Fruit fly (Drosophila melanogaster) whole organism, embryonic: Measurements from ENCODE around the gene HisCl1.

Source experiments
- Adf1 ChIP-seq: fragments of 200-800 bp; sonication (Bioruptor generic); IDR thresholded peaks from 2 replicates; pipeline ENCODE4 v1.3.6; 2022; ENCODE audit warnings: missing biosample characterization, missing genetic modification characterization
- Aef1 ChIP-seq: fragments of 200-800 bp; sonication (Bioruptor generic); IDR thresholded peaks from 3 replicates; pipeline ENCODE4 v1.3.6; 2022; ENCODE audit warnings: missing biosample characterization, missing genetic modification characterization
- Asciz ChIP-seq: fragments of 200-800 bp; sonication (Bioruptor generic); optimal IDR thresholded peaks from 2 replicates; lab custom pipeline; 2017; ENCODE audit warnings: missing biosample characterization, mild to moderate bottlenecking, missing genetic modification characterization, missing genetic modification reagents
- BtbVII ChIP-seq: fragments of 200-800 bp; sonication (Bioruptor generic); optimal IDR thresholded peaks from 3 replicates; lab custom pipeline; 2017; ENCODE audit warnings: missing biosample characterization, mild to moderate bottlenecking, missing genetic modification characterization
- C15 ChIP-seq: fragments of 200-800 bp; sonication (Bioruptor generic); IDR thresholded peaks from 3 replicates; pipeline ENCODE4 v1.3.6; 2022; ENCODE audit warnings: missing biosample characterization, missing genetic modification characterization
- CG11696 ChIP-seq: fragments of 200-800 bp; sonication (Bioruptor generic); IDR thresholded peaks from 2 replicates; pipeline ENCODE4 v1.3.6; 2022; ENCODE audit warnings: missing biosample characterization, missing genetic modification characterization
- CG12236 ChIP-seq: fragments of 200-800 bp; sonication (Bioruptor generic); optimal IDR thresholded peaks from 2 replicates; lab custom pipeline; 2016; ENCODE audit warnings: missing biosample characterization, missing genetic modification characterization
- CG12299 ChIP-seq: fragments of 200-800 bp; sonication (Bioruptor generic); optimal IDR thresholded peaks from 2 replicates; lab custom pipeline; 2018; ENCODE audit warnings: missing biosample characterization, mild to moderate bottlenecking, missing genetic modification characterization
- CG13296 ChIP-seq: fragments of 200-800 bp; sonication (Bioruptor generic); optimal IDR thresholded peaks from 3 replicates; lab custom pipeline; 2018; ENCODE audit warnings: missing biosample characterization, mild to moderate bottlenecking, missing genetic modification characterization
- CG14014 ChIP-seq: fragments of 200-800 bp; sonication (Bioruptor generic); IDR thresholded peaks from 2 replicates; pipeline ENCODE4 v1.3.6; 2022; ENCODE audit warnings: missing biosample characterization, missing genetic modification characterization
- CG15011 ChIP-seq: fragments of 200-800 bp; sonication (Bioruptor generic); optimal IDR thresholded peaks from 3 replicates; lab custom pipeline; 2018; ENCODE audit warnings: missing biosample characterization, mild to moderate bottlenecking, missing genetic modification characterization
- CG15601 ChIP-seq: fragments of 200-800 bp; sonication (Bioruptor generic); optimal IDR thresholded peaks from 3 replicates; lab custom pipeline; 2019; ENCODE audit warnings: missing biosample characterization, mild to moderate bottlenecking, missing genetic modification characterization, moderate library complexity
- CG1603 ChIP-seq: fragments of 200-800 bp; sonication (Bioruptor generic); optimal IDR thresholded peaks from 2 replicates; lab custom pipeline; 2019; ENCODE audit warnings: missing biosample characterization, mild to moderate bottlenecking, missing genetic modification characterization, moderate library complexity
- CG17186 ChIP-seq: fragments of 200-800 bp; sonication (Bioruptor generic); optimal IDR thresholded peaks from 3 replicates; lab custom pipeline; 2017; ENCODE audit warnings: missing biosample characterization, missing genetic modification reagents, missing genetic modification characterization
- CG17361 ChIP-seq: fragments of 200-800 bp; sonication (Bioruptor generic); IDR thresholded peaks from 3 replicates; pipeline ENCODE4 v1.3.6; 2022; ENCODE audit warnings: missing biosample characterization, missing genetic modification characterization
- CG17829 ChIP-seq: fragments of 200-800 bp; optimal IDR thresholded peaks from 2 replicates; lab custom pipeline; 2019; ENCODE audit warnings: missing biosample characterization, mild to moderate bottlenecking, missing genetic modification characterization, moderate library complexity
- CG18262 ChIP-seq: fragments of 200-800 bp; optimal IDR thresholded peaks from 3 replicates; lab custom pipeline; 2019; ENCODE audit warnings: missing biosample characterization, mild to moderate bottlenecking, missing genetic modification characterization, moderate library complexity
- CG2116 ChIP-seq: fragments of 200-800 bp; sonication (Bioruptor generic); optimal IDR thresholded peaks from 3 replicates; lab custom pipeline; 2018; ENCODE audit warnings: missing biosample characterization, mild to moderate bottlenecking, missing genetic modification characterization
- CG31224 ChIP-seq: fragments of 200-800 bp; sonication (Bioruptor generic); IDR thresholded peaks from 2 replicates; pipeline ENCODE4 v1.3.6; 2022; ENCODE audit warnings: missing biosample characterization, missing genetic modification characterization
- CG3163 ChIP-seq: fragments of 200-800 bp; sonication (Bioruptor generic); optimal IDR thresholded peaks from 3 replicates; lab custom pipeline; 2016; ENCODE audit warnings: missing biosample characterization, missing genetic modification characterization
- CG33213 ChIP-seq: fragments of 200-800 bp; sonication (Bioruptor generic); optimal IDR thresholded peaks from 3 replicates; lab custom pipeline; 2016; ENCODE audit warnings: missing biosample characterization, missing genetic modification characterization
- CG6254 ChIP-seq: fragments of 200-800 bp; sonication (Bioruptor generic); optimal IDR thresholded peaks from 3 replicates; lab custom pipeline; 2017; ENCODE audit warnings: mild to moderate bottlenecking, missing biosample characterization, missing genetic modification reagents, missing genetic modification characterization
- CG7372 ChIP-seq: fragments of 200-800 bp; sonication (Bioruptor generic); IDR thresholded peaks from 2 replicates; pipeline ENCODE4 v1.3.6; 2022; ENCODE audit warnings: missing biosample characterization, missing genetic modification characterization
- CG8290 ChIP-seq, 3 experiments: fragments of 200-800 bp; sonication (Bioruptor generic); optimal IDR thresholded peaks; 2 replicates each; lab custom pipeline; 2016 to 2019; ENCODE audit warnings: missing biosample characterization in 3 of 3, missing genetic modification characterization in 3 of 3, mild to moderate bottlenecking in 2 of 3, moderate library complexity in 1 of 3
- CG8944 ChIP-seq: fragments of 200-800 bp; sonication (Bioruptor generic); optimal IDR thresholded peaks from 3 replicates; lab custom pipeline; 2016; ENCODE audit warnings: missing biosample characterization, missing genetic modification characterization
- CoRest ChIP-seq: fragments of 200-800 bp; sonication (Bioruptor generic); optimal IDR thresholded peaks from 3 replicates; lab custom pipeline; 2018; ENCODE audit warnings: missing biosample characterization, mild to moderate bottlenecking, missing genetic modification characterization, moderate library complexity
- Ets65A ChIP-seq: fragments of 200-800 bp; sonication (Bioruptor generic); peaks from one replicate; lab custom pipeline; 2016; ENCODE audit warnings: missing biosample characterization, missing genetic modification characterization
- Hr78 ChIP-seq, 2 experiments: fragments of 200-800 bp in 1 of 2; fragments of >200 bp in 1 of 2; sonication (Bioruptor generic) in 1 of 2; optimal IDR thresholded peaks; 2 replicates each; lab custom pipeline; 2017 to 2019; ENCODE audit warnings: missing biosample characterization in 2 of 2, missing genetic modification characterization in 2 of 2, mild to moderate bottlenecking in 1 of 2, moderate library complexity in 1 of 2
- MESR4 ChIP-seq: fragments of 200-800 bp; sonication (Bioruptor generic); optimal IDR thresholded peaks from 2 replicates; lab custom pipeline; 2018; ENCODE audit warnings: missing biosample characterization, mild to moderate bottlenecking, missing genetic modification characterization, moderate library complexity
- MTF-1 ChIP-seq: fragments of 200-800 bp; sonication (Bioruptor generic); optimal IDR thresholded peaks from 2 replicates; lab custom pipeline; 2018; ENCODE audit warnings: missing biosample characterization, mild to moderate bottlenecking, missing genetic modification characterization, borderline replicate concordance
- Max ChIP-seq: fragments of 200-800 bp; sonication (Bioruptor generic); optimal IDR thresholded peaks from 2 replicates; lab custom pipeline; 2016; ENCODE audit warnings: missing biosample characterization, mild to moderate bottlenecking, missing genetic modification characterization
- Sin3A ChIP-seq: fragments of >200 bp; optimal IDR thresholded peaks from 2 replicates; lab custom pipeline; 2018
- Six4 ChIP-seq: fragments of 200-800 bp; sonication (Bioruptor generic); optimal IDR thresholded peaks from 2 replicates; lab custom pipeline; 2016; ENCODE audit warnings: missing biosample characterization, missing genetic modification characterization
- Stat92E ChIP-seq, 3 experiments: fragments of >200 bp in 2 of 3; fragments of 200-800 bp in 1 of 3; sonication (Bioruptor generic) in 1 of 3; optimal IDR thresholded peaks; 2 replicates each; lab custom pipeline; 2017 to 2019; ENCODE audit warnings: missing biosample characterization in 3 of 3, missing genetic modification characterization in 3 of 3, mild to moderate bottlenecking in 1 of 3, moderate library complexity in 1 of 3
- Vsx1 ChIP-seq: fragments of 200-800 bp; sonication (Bioruptor generic); optimal IDR thresholded peaks from 2 replicates; lab custom pipeline; 2017; ENCODE audit warnings: missing biosample characterization, mild to moderate bottlenecking, missing genetic modification characterization, missing genetic modification reagents
- bowl ChIP-seq: fragments of 200-800 bp; sonication (Bioruptor generic); IDR thresholded peaks from 2 replicates; pipeline ENCODE4 v1.3.6; 2022; ENCODE audit warnings: missing biosample characterization, missing genetic modification characterization
- bsh ChIP-seq, 2 experiments: fragments of 200-800 bp; sonication (Bioruptor generic); optimal IDR thresholded peaks; 2 replicates each; lab custom pipeline; 2017 to 2018; ENCODE audit warnings: mild to moderate bottlenecking in 2 of 2, missing biosample characterization in 2 of 2, missing genetic modification characterization in 2 of 2, moderate library complexity in 1 of 2
- grau ChIP-seq: fragments of 200-800 bp; optimal IDR thresholded peaks from 3 replicates; lab custom pipeline; 2019; ENCODE audit warnings: missing biosample characterization, mild to moderate bottlenecking, missing genetic modification characterization, moderate library complexity
- gsb ChIP-seq: fragments of 200-800 bp; sonication (Bioruptor generic); IDR thresholded peaks from 2 replicates; pipeline ENCODE4 v1.3.6; 2022; ENCODE audit warnings: missing biosample characterization, missing genetic modification characterization
- gsb-n ChIP-seq: fragments of 200-800 bp; sonication (Bioruptor generic); optimal IDR thresholded peaks from 3 replicates; lab custom pipeline; 2018; ENCODE audit warnings: missing biosample characterization, mild to moderate bottlenecking, missing genetic modification characterization
- klu ChIP-seq: fragments of 200-800 bp; sonication (Bioruptor generic); IDR thresholded peaks from 2 replicates; pipeline ENCODE4 v1.3.6; 2022; ENCODE audit warnings: missing biosample characterization, missing genetic modification characterization
- pfk ChIP-seq: fragments of 200-800 bp; sonication (Bioruptor generic); optimal IDR thresholded peaks from 2 replicates; lab custom pipeline; 2018; ENCODE audit warnings: missing biosample characterization, mild to moderate bottlenecking, missing genetic modification characterization, moderate library complexity
- ro ChIP-seq: fragments of 200-800 bp; sonication (Bioruptor generic); IDR thresholded peaks from 2 replicates; pipeline ENCODE4 v1.3.6; 2022; ENCODE audit warnings: missing biosample characterization, missing genetic modification characterization
- row ChIP-seq: fragments of 200-800 bp; sonication (Bioruptor generic); IDR thresholded peaks from 3 replicates; pipeline ENCODE4 v1.3.6; 2022; ENCODE audit warnings: missing biosample characterization, missing genetic modification characterization
- sc ChIP-seq, 3 experiments: fragments of >200 bp in 2 of 3; fragments of 200-800 bp in 1 of 3; sonication (Bioruptor generic) in 1 of 3; optimal IDR thresholded peaks; 2 replicates in 2 of 3; 3 replicates in 1 of 3; lab custom pipeline; 2017; ENCODE audit warnings: mild to moderate bottlenecking in 1 of 3, missing biosample characterization in 1 of 3, missing genetic modification characterization in 1 of 3, missing genetic modification reagents in 1 of 3
- sens-2 ChIP-seq: fragments of 200-800 bp; sonication (Bioruptor generic); IDR thresholded peaks from 2 replicates; pipeline ENCODE4 v1.3.6; 2022; ENCODE audit warnings: missing biosample characterization, missing genetic modification characterization
- tx ChIP-seq: fragments of 200-800 bp; sonication (Bioruptor generic); optimal IDR thresholded peaks from 2 replicates; lab custom pipeline; 2016; ENCODE audit warnings: missing biosample characterization, missing genetic modification characterization
- vnd ChIP-seq: fragments of 200-800 bp; sonication (Bioruptor generic); IDR thresholded peaks from 3 replicates; pipeline ENCODE4 v1.3.6; 2022; ENCODE audit warnings: missing biosample characterization, missing genetic modification characterization; ENCODE audit not compliant: partially characterized antibody
- vvl ChIP-seq: fragments of 200-800 bp; sonication (Bioruptor generic); IDR thresholded peaks from 2 replicates; pipeline ENCODE4 v1.3.6; 2022; ENCODE audit warnings: missing biosample characterization, missing genetic modification characterization

Gene HisCl1

dm6 chr3R:11809620-11810019 is 22.6 kb downstream of the HisCl1 start (continued):
- TF ChIP-seq Max (GFP tag; lab: Kevin White, UChicago) (no peak), CG15011 (GFP tag; lab: Kevin White, UChicago) (peak; percentile 37), CG17186 (GFP tag; lab: Kevin White, UChicago) (peak; percentile 23), CG7372 (GFP tag; lab: Robert Waterston, UW) (no peak), vvl (GFP tag; lab: Robert Waterston, UW) (0 out of 2 replicates have a peak, but pooled peaks have one; percentile 12), klu (GFP tag; lab: Robert Waterston, UW) (no peak), bsh (GFP tag; optimal IDR thresholded peaks at IDR 0.05; lab: Kevin White, UChicago) (peak in 1 of 2 experiments; percentile 64), CoRest (tag; lab: Kevin White, UChicago) (peak; percentile 38), grau (tag; lab: Kevin White, UChicago) (peak; percentile 51), Stat92E (GFP tag; optimal IDR thresholded peaks at IDR 0.05; lab: Kevin White, UChicago) (no peak), Sin3A (no peak), Vsx1 (GFP tag; lab: Kevin White, UChicago) (peak; percentile 44), CG15601 (peak; percentile 65), MESR4 (GFP tag; lab: Kevin White, UChicago) (no peak), Adf1 (GFP tag; lab: Robert Waterston, UW) (no peak), CG6254 (peak; percentile 86), Aef1 (GFP tag; lab: Robert Waterston, UW) (no peak), vnd (GFP tag; lab: Robert Waterston, UW) (no peak), CG1603 (tag; lab: Kevin White, UChicago) (peak; percentile 73), gsb (GFP tag; lab: Robert Waterston, UW) (no peak), row (no peak), Hr78 (GFP tag; optimal IDR thresholded peaks at IDR 0.05; lab: Kevin White, UChicago) (peak in 1 of 2 experiments; percentile 30), CG33213 (GFP tag; lab: Kevin White, UChicago) (no peak), CG17361 (GFP tag; lab: Robert Waterston, UW) (peak; percentile 28; the same call in 1 of the 3 replicates), pfk (GFP tag; lab: Kevin White, UChicago) (peak; percentile 8), CG31224 (0 out of 2 replicates have a peak, but pooled peaks have one; percentile 5), Ets65A (GFP tag; lab: Kevin White, UChicago) (no peak), CG12299 (tag; lab: Kevin White, UChicago) (peak; percentile 57), Six4 (GFP tag; lab: Kevin White, UChicago) (no peak), BtbVII (GFP tag; lab: Kevin White, UChicago) (peak; percentile 17), C15 (no peak), CG8944 (GFP tag; lab: Kevin White, UChicago) (no peak), Asciz (GFP tag; lab: Kevin White, UChicago) (peak; percentile 58), CG2116 (GFP tag; lab: Kevin White, UChicago) (peak; percentile 3), gsb-n (peak; percentile 45), CG18262 (peak; percentile 43), tx (GFP tag; lab: Kevin White, UChicago) (no peak), ro (GFP tag; lab: Robert Waterston, UW) (no peak), CG17829 (tag; lab: Kevin White, UChicago) (no peak), MTF-1 (peak; percentile 38), CG11696 (0 out of 2 replicates have a peak, but pooled peaks have one; percentile 18), CG3163 (GFP tag; lab: Kevin White, UChicago) (no peak), CG13296 (GFP tag; lab: Kevin White, UChicago) (peak; percentile 73), CG14014 (GFP tag; lab: Robert Waterston, UW) (peak; percentile 41; the same call in 1 of the 2 replicates), bowl (GFP tag; lab: Robert Waterston, UW) (0 out of 2 replicates have a peak, but pooled peaks have one; percentile 8), sens-2 (GFP tag; lab: Robert Waterston, UW) (peak; percentile 74), sc (optimal IDR thresholded peaks at IDR 0.05; lab: Kevin White, UChicago) (no peak), sc (GFP tag; optimal IDR thresholded peaks at IDR 0.05; lab: Kevin White, UChicago) (peak; percentile 32), CG12236 (GFP tag; lab: Kevin White, UChicago) (no peak), CG8290 (GFP tag; optimal IDR thresholded peaks at IDR 0.05; lab: Kevin White, UChicago) (no peak), CG8290 (tag; optimal IDR thresholded peaks at IDR 0.05; lab: Kevin White, UChicago) (peak in 1 of 2 experiments; percentile 67)
